Fruit fly (Drosophila melanogaster) whole organism, embryonic: ENCODE results near the gene CG17107.

Experiments
- Ada2b ChIP-seq: fragments of 200-800 bp; sonication (Bioruptor generic); IDR thresholded peaks from 2 replicates; pipeline ENCODE4 v1.3.6; 2022; ENCODE audit warnings: missing biosample characterization, missing genetic modification characterization
- CG10321 ChIP-seq: fragments of 200-800 bp; sonication (Bioruptor generic); IDR thresholded peaks from 2 replicates; pipeline ENCODE4 v1.3.6; 2022; ENCODE audit warnings: missing biosample characterization, missing genetic modification characterization
- CG10565 ChIP-seq: fragments of 200-800 bp; sonication (Bioruptor generic); optimal IDR thresholded peaks from 3 replicates; lab custom pipeline; 2016; ENCODE audit warnings: missing biosample characterization, mild to moderate bottlenecking, missing genetic modification characterization
- CG11085 ChIP-seq: fragments of 200-800 bp; sonication (Bioruptor generic); IDR thresholded peaks from 2 replicates; pipeline ENCODE4 v1.3.6; 2022; ENCODE audit warnings: missing biosample characterization, missing genetic modification characterization
- CG11093 ChIP-seq: fragments of 200-800 bp; sonication (Bioruptor generic); IDR thresholded peaks from 3 replicates; pipeline ENCODE4 v1.3.6; 2022; ENCODE audit warnings: missing biosample characterization, missing genetic modification characterization
- CG11398 ChIP-seq: fragments of 200-800 bp; sonication (Bioruptor generic); optimal IDR thresholded peaks from 2 replicates; lab custom pipeline; 2016; ENCODE audit warnings: missing biosample characterization, missing genetic modification characterization
- CG11504 ChIP-seq: fragments of 200-800 bp; sonication (Bioruptor generic); optimal IDR thresholded peaks from 3 replicates; lab custom pipeline; 2019; ENCODE audit warnings: missing biosample characterization, mild to moderate bottlenecking, missing genetic modification characterization, moderate library complexity
- CG16815 ChIP-seq: fragments of 200-800 bp; sonication (Bioruptor generic); optimal IDR thresholded peaks from 3 replicates; lab custom pipeline; 2017; ENCODE audit warnings: missing biosample characterization, mild to moderate bottlenecking, missing genetic modification characterization
- CG18619 ChIP-seq: fragments of 200-800 bp; sonication (Bioruptor generic); optimal IDR thresholded peaks from 3 replicates; lab custom pipeline; 2017; ENCODE audit warnings: missing biosample characterization, mild to moderate bottlenecking, missing genetic modification characterization
- CG31224 ChIP-seq: fragments of 200-800 bp; sonication (Bioruptor generic); IDR thresholded peaks from 2 replicates; pipeline ENCODE4 v1.3.6; 2022; ENCODE audit warnings: missing biosample characterization, missing genetic modification characterization
- CG31388 ChIP-seq: fragments of 200-800 bp; sonication (Bioruptor generic); optimal IDR thresholded peaks from 2 replicates; lab custom pipeline; 2016; ENCODE audit warnings: missing biosample characterization, missing genetic modification characterization
- CG32532 ChIP-seq: fragments of 200-800 bp; sonication (Bioruptor generic); IDR thresholded peaks from 2 replicates; pipeline ENCODE4 v1.3.6; 2022; ENCODE audit warnings: missing biosample characterization, missing genetic modification characterization
- CG3407 ChIP-seq: fragments of 200-800 bp; sonication (Bioruptor generic); optimal IDR thresholded peaks from 2 replicates; lab custom pipeline; 2018; ENCODE audit warnings: missing biosample characterization, mild to moderate bottlenecking, missing genetic modification characterization
- CG3847 ChIP-seq: fragments of 200-800 bp; sonication (Bioruptor generic); IDR thresholded peaks from 2 replicates; pipeline ENCODE4 v1.3.6; 2022; ENCODE audit warnings: missing biosample characterization, missing genetic modification characterization
- CG4404 ChIP-seq: fragments of 200-800 bp; sonication (Bioruptor generic); IDR thresholded peaks from 2 replicates; pipeline ENCODE4 v1.3.6; 2022; ENCODE audit warnings: missing biosample characterization, missing genetic modification characterization
- CG4707 ChIP-seq: fragments of 200-800 bp; sonication (Bioruptor generic); optimal IDR thresholded peaks from 2 replicates; lab custom pipeline; 2018; ENCODE audit warnings: missing biosample characterization, mild to moderate bottlenecking, missing genetic modification characterization, moderate library complexity
- CG6765 ChIP-seq: fragments of 200-800 bp; sonication (Bioruptor generic); optimal IDR thresholded peaks from 3 replicates; lab custom pipeline; 2017; ENCODE audit warnings: missing biosample characterization, mild to moderate bottlenecking, missing genetic modification characterization
- CG7839 ChIP-seq: fragments of 200-800 bp; sonication (Bioruptor generic); optimal IDR thresholded peaks from 3 replicates; lab custom pipeline; 2018; ENCODE audit warnings: missing biosample characterization, mild to moderate bottlenecking, missing genetic modification characterization, moderate library complexity
- CG9797 ChIP-seq: fragments of 200-800 bp; sonication (Bioruptor generic); optimal IDR thresholded peaks from 3 replicates; lab custom pipeline; 2018; ENCODE audit warnings: missing biosample characterization, mild to moderate bottlenecking, missing genetic modification characterization
- CG9876 ChIP-seq: fragments of 200-800 bp; sonication (Bioruptor generic); optimal IDR thresholded peaks from 2 replicates; lab custom pipeline; 2016; ENCODE audit warnings: missing biosample characterization, missing genetic modification characterization
- Dfd ChIP-seq, 2 experiments: fragments of >200 bp; optimal IDR thresholded peaks; 2 replicates each; lab custom pipeline; 2017; ENCODE audit warnings: missing biosample characterization in 2 of 2, missing genetic modification characterization in 2 of 2
- ERR ChIP-seq: fragments of 200-800 bp; sonication (Bioruptor generic); optimal IDR thresholded peaks from 2 replicates; lab custom pipeline; 2016; ENCODE audit warnings: missing biosample characterization, missing genetic modification characterization
- Elba2 ChIP-seq: fragments of 200-800 bp; sonication (Bioruptor generic); optimal IDR thresholded peaks from 3 replicates; lab custom pipeline; 2016; ENCODE audit warnings: missing biosample characterization, missing genetic modification characterization
- Fer3 ChIP-seq: fragments of 200-800 bp; sonication (Bioruptor generic); optimal IDR thresholded peaks from 2 replicates; lab custom pipeline; 2018; ENCODE audit warnings: missing biosample characterization, mild to moderate bottlenecking, missing genetic modification characterization, moderate library complexity
- GATAe ChIP-seq: fragments of 200-800 bp; sonication (Bioruptor generic); conservative IDR thresholded peaks from 2 replicates; pipeline ENCODE4 v1.3.6; 2022; ENCODE audit warnings: missing biosample characterization, missing genetic modification characterization
- Hr51 ChIP-seq, 2 experiments: fragments of 200-800 bp; sonication (Bioruptor generic); optimal IDR thresholded peaks; 2 replicates in 1 of 2; 3 replicates in 1 of 2; lab custom pipeline; 2016 to 2018; ENCODE audit warnings: missing biosample characterization in 2 of 2, missing genetic modification characterization in 2 of 2, mild to moderate bottlenecking in 1 of 2, moderate library complexity in 1 of 2
- Lim3 ChIP-seq: fragments of 200-800 bp; sonication (Bioruptor generic); IDR thresholded peaks from 2 replicates; pipeline ENCODE4 v1.3.6; 2022; ENCODE audit warnings: missing biosample characterization, missing genetic modification characterization
- Opbp ChIP-seq: fragments of 200-800 bp; sonication (Bioruptor generic); IDR thresholded peaks from 3 replicates; pipeline ENCODE4 v1.3.6; 2022; ENCODE audit warnings: missing biosample characterization, missing genetic modification characterization; ENCODE audit not compliant: partially characterized antibody
- Trl ChIP-seq, 3 experiments: fragments of >200 bp in 2 of 3; fragments of 200-800 bp in 1 of 3; sonication (Bioruptor generic) in 1 of 3; optimal IDR thresholded peaks; 2 replicates in 1 of 3; 3 replicates in 2 of 3; lab custom pipeline; 2016 to 2017; ENCODE audit warnings: missing biosample characterization in 1 of 3, missing genetic modification characterization in 1 of 3
- al ChIP-seq: fragments of 200-800 bp; sonication (Bioruptor generic); IDR thresholded peaks from 2 replicates; pipeline ENCODE4 v1.3.6; 2022; ENCODE audit warnings: missing biosample characterization, missing genetic modification characterization
- caup ChIP-seq: fragments of 200-800 bp; sonication (Bioruptor generic); optimal IDR thresholded peaks from 3 replicates; lab custom pipeline; 2017; ENCODE audit warnings: missing biosample characterization, mild to moderate bottlenecking, missing genetic modification characterization, moderate library complexity; ENCODE audit not compliant: severe bottlenecking
- chm ChIP-seq: fragments of 200-800 bp; sonication (Bioruptor generic); IDR thresholded peaks from 2 replicates; pipeline ENCODE4 v1.3.6; 2022; ENCODE audit warnings: missing biosample characterization, missing genetic modification characterization
- croc ChIP-seq: fragments of 200-800 bp; sonication (Bioruptor generic); conservative IDR thresholded peaks from 3 replicates; pipeline ENCODE4 v1.3.6; 2022; ENCODE audit warnings: missing biosample characterization, missing genetic modification characterization
- danr ChIP-seq: fragments of 200-800 bp; sonication (Bioruptor generic); IDR thresholded peaks from 2 replicates; pipeline ENCODE4 v1.3.6; 2022; ENCODE audit warnings: missing biosample characterization, missing genetic modification characterization
- dmrt99B ChIP-seq: fragments of 200-800 bp; sonication (Bioruptor generic); optimal IDR thresholded peaks from 2 replicates; lab custom pipeline; 2018; ENCODE audit warnings: missing biosample characterization, mild to moderate bottlenecking, missing genetic modification characterization, moderate library complexity
- eyg ChIP-seq: fragments of 200-800 bp; sonication (Bioruptor generic); optimal IDR thresholded peaks from 3 replicates; lab custom pipeline; 2016; ENCODE audit warnings: missing biosample characterization, missing genetic modification characterization
- grn ChIP-seq: fragments of 200-800 bp; sonication (Bioruptor generic); optimal IDR thresholded peaks from 3 replicates; lab custom pipeline; 2017; ENCODE audit warnings: missing biosample characterization, missing genetic modification characterization
- gro ChIP-seq: fragments of 200-800 bp; sonication (Bioruptor generic); optimal IDR thresholded peaks from 2 replicates; lab custom pipeline; 2016; ENCODE audit warnings: missing biosample characterization, missing genetic modification characterization
- gsb ChIP-seq: fragments of 200-800 bp; sonication (Bioruptor generic); IDR thresholded peaks from 2 replicates; pipeline ENCODE4 v1.3.6; 2022; ENCODE audit warnings: missing biosample characterization, missing genetic modification characterization
- gsb-n ChIP-seq: fragments of 200-800 bp; sonication (Bioruptor generic); optimal IDR thresholded peaks from 3 replicates; lab custom pipeline; 2018; ENCODE audit warnings: missing biosample characterization, mild to moderate bottlenecking, missing genetic modification characterization
- her ChIP-seq: fragments of 200-800 bp; sonication (Bioruptor generic); optimal IDR thresholded peaks from 2 replicates; lab custom pipeline; 2016; ENCODE audit warnings: missing biosample characterization, missing genetic modification characterization
- hth ChIP-seq: fragments of >200 bp; optimal IDR thresholded peaks from 2 replicates; lab custom pipeline; 2017; ENCODE audit warnings: inconsistent platforms
- insv ChIP-seq, 2 experiments: fragments of 200-800 bp; sonication (Bioruptor generic); optimal IDR thresholded peaks; 3 replicates each; lab custom pipeline; 2016 to 2018; ENCODE audit warnings: missing biosample characterization in 2 of 2, missing genetic modification characterization in 2 of 2
- jumu ChIP-seq: fragments of 200-800 bp; sonication (Bioruptor generic); optimal IDR thresholded peaks from 3 replicates; lab custom pipeline; 2016; ENCODE audit warnings: missing biosample characterization, missing genetic modification characterization
- knrl ChIP-seq: fragments of 200-800 bp; sonication (Bioruptor generic); IDR thresholded peaks from 3 replicates; pipeline ENCODE4 v1.3.6; 2022; ENCODE audit warnings: missing biosample characterization, missing genetic modification characterization; ENCODE audit not compliant: partially characterized antibody
- slou ChIP-seq: fragments of 200-800 bp; sonication (Bioruptor generic); optimal IDR thresholded peaks from 3 replicates; lab custom pipeline; 2016; ENCODE audit warnings: missing biosample characterization, missing genetic modification characterization
- toy ChIP-seq: fragments of 200-800 bp; sonication (Bioruptor generic); IDR thresholded peaks from 2 replicates; pipeline ENCODE4 v1.3.6; 2022; ENCODE audit warnings: missing biosample characterization, missing genetic modification characterization
- z ChIP-seq: fragments of 200-800 bp; sonication (Bioruptor generic); IDR thresholded peaks from 3 replicates; pipeline ENCODE4 v1.3.6; 2022; ENCODE audit warnings: missing biosample characterization, missing genetic modification characterization
- zen2 ChIP-seq: fragments of 200-800 bp; sonication (Bioruptor generic); IDR thresholded peaks from 3 replicates; pipeline ENCODE4 v1.3.6; 2022; ENCODE audit warnings: missing biosample characterization, missing genetic modification characterization; ENCODE audit not compliant: partially characterized antibody
- zf30C ChIP-seq: fragments of 200-800 bp; sonication (Bioruptor generic); optimal IDR thresholded peaks from 3 replicates; lab custom pipeline; 2018; ENCODE audit warnings: missing biosample characterization, mild to moderate bottlenecking, missing genetic modification characterization

The CG17107 gene

dm6 chr2L:10661490-10662240 lies 20.0 kb upstream of the CG17107 start, which contains the start of gene CG31871 (continued):
- TF ChIP-seq CG18619 (GFP tag; lab: Kevin White, UChicago) (peak; percentile 64), knrl (GFP tag; lab: Robert Waterston, UW) (no peak), dmrt99B (tag; lab: Kevin White, UChicago) (peak; percentile 89), z (GFP tag; lab: Robert Waterston, UW) (no peak), grn (no peak), jumu (GFP tag; lab: Kevin White, UChicago) (no peak), CG3407 (peak; percentile 52), her (GFP tag; lab: Kevin White, UChicago) (no peak), CG16815 (no peak), CG11093 (GFP tag; lab: Robert Waterston, UW) (0 out of 3 replicates have a peak, but pooled peaks have one; percentile 52), GATAe (GFP tag; lab: Robert Waterston, UW) (0 out of 2 replicates have a peak, but pooled peaks have one; percentile 28), croc (GFP tag; lab: Robert Waterston, UW) (peak; percentile 65), CG32532 (peak; percentile 69), CG10565 (GFP tag; lab: Kevin White, UChicago) (no peak), Opbp (GFP tag; lab: Robert Waterston, UW) (no peak), CG9876 (GFP tag; lab: Kevin White, UChicago) (no peak), CG9797 (no peak), insv (GFP tag; optimal IDR thresholded peaks at IDR 0.05; lab: Kevin White, UChicago) (no peak), CG4707 (no peak), CG11398 (GFP tag; lab: Kevin White, UChicago) (no peak), gsb (GFP tag; lab: Robert Waterston, UW) (no peak), CG7839 (peak; percentile 87), zf30C (no peak), CG4404 (GFP tag; lab: Robert Waterston, UW) (no peak), CG31388 (GFP tag; lab: Kevin White, UChicago) (no peak), ERR (GFP tag; lab: Kevin White, UChicago) (no peak), CG31224 (GFP tag; lab: Robert Waterston, UW) (peak; percentile 36), slou (GFP tag; lab: Kevin White, UChicago) (no peak), Trl (optimal IDR thresholded peaks at IDR 0.05; lab: Kevin White, UChicago) (no peak), Trl (GFP tag; optimal IDR thresholded peaks at IDR 0.05; lab: Kevin White, UChicago) (no peak), CG11504 (peak; percentile 90), Elba2 (no peak), Fer3 (tag; lab: Kevin White, UChicago) (peak; percentile 57), Lim3 (GFP tag; lab: Robert Waterston, UW) (no peak), chm (GFP tag; lab: Robert Waterston, UW) (0 out of 2 replicates have a peak, but pooled peaks have one; percentile 17), danr (GFP tag; lab: Robert Waterston, UW) (no peak), Dfd (GFP tag; optimal IDR thresholded peaks at IDR 0.05; lab: Kevin White, UChicago) (no peak), caup (GFP tag; lab: Kevin White, UChicago) (peak; percentile 57), Ada2b (GFP tag; lab: Robert Waterston, UW) (peak; percentile 42), gsb-n (peak; percentile 79), al (GFP tag; lab: Robert Waterston, UW) (peak; percentile 66), eyg (GFP tag; lab: Kevin White, UChicago) (no peak), gro (GFP tag; lab: Kevin White, UChicago) (no peak), CG11085 (GFP tag; lab: Robert Waterston, UW) (no peak), CG3847 (peak; percentile 67), Hr51 (GFP tag; optimal IDR thresholded peaks at IDR 0.05; lab: Kevin White, UChicago) (peak in 1 of 2 experiments; percentile 91), CG6765 (GFP tag; lab: Kevin White, UChicago) (peak; percentile 14), CG10321 (GFP tag; lab: Robert Waterston, UW) (no peak), hth (lab: Kevin White, UChicago) (no peak), zen2 (GFP tag; lab: Robert Waterston, UW) (no peak), toy (GFP tag; lab: Robert Waterston, UW) (no peak)
